Fruit fly (Drosophila melanogaster): ENCODE data around the gene for.

for gene

dm6 chr2L:3657349-3658142 is 793 bp upstream of the for start (continued):
- TF ChIP-seq ato (GFP tag; IDR thresholded peaks at IDR 0.05; ENCODE audit: partially characterized antibody): no peak
- TF ChIP-seq z (GFP tag; IDR thresholded peaks at IDR 0.05): no peak
- peak; percentile 48 for TF ChIP-seq CG1603 (tag; optimal IDR thresholded peaks at IDR 0.05)
- TF ChIP-seq CG32532 (GFP tag; IDR thresholded peaks at IDR 0.05): peak; percentile 83
- no peak for TF ChIP-seq fu2 (GFP tag; optimal IDR thresholded peaks at IDR 0.05)
- peak; percentile 62 for TF ChIP-seq CG1024 (GFP tag; IDR thresholded peaks at IDR 0.05)
- TF ChIP-seq ci (GFP tag; IDR thresholded peaks at IDR 0.05): peak; percentile 84; the same call in 2 of the 3 replicates
- TF ChIP-seq Asciz (GFP tag; optimal IDR thresholded peaks at IDR 0.05): peak; percentile 8
- no peak for TF ChIP-seq tll (GFP tag; optimal IDR thresholded peaks at IDR 0.05)
- no peak for TF ChIP-seq HLHmδ (GFP tag; optimal IDR thresholded peaks at IDR 0.05)
- no peak for TF ChIP-seq CG10431 (GFP tag; optimal IDR thresholded peaks at IDR 0.05)
- TF ChIP-seq CG6689 (GFP tag; IDR thresholded peaks at IDR 0.05): no peak
- TF ChIP-seq Poxn (GFP tag; IDR thresholded peaks at IDR 0.05): no peak
- peak; percentile 71 for TF ChIP-seq Fer1 (GFP tag; optimal IDR thresholded peaks at IDR 0.05)
- no peak for TF ChIP-seq salm (tag; optimal IDR thresholded peaks at IDR 0.05)
- TF ChIP-seq Aef1 (GFP tag; IDR thresholded peaks at IDR 0.05): peak; percentile 41; the same call in 1 of the 3 replicates
- TF ChIP-seq chinmo (GFP tag; IDR thresholded peaks at IDR 0.05; ENCODE audit: partially characterized antibody): peak; percentile 57; the same call in 1 of the 4 replicates
- no peak for TF ChIP-seq CG10462 (GFP tag; optimal IDR thresholded peaks at IDR 0.05)
- peak; percentile 80 for TF ChIP-seq Hsf (GFP tag; optimal IDR thresholded peaks at IDR 0.05)
- no peak for TF ChIP-seq CG8478 (optimal IDR thresholded peaks at IDR 0.05)
- peak; percentile 47 for TF ChIP-seq trem (tag; optimal IDR thresholded peaks at IDR 0.05)
- TF ChIP-seq Dip3 (GFP tag; optimal IDR thresholded peaks at IDR 0.05): peak; percentile 26
- peak; percentile 53 for TF ChIP-seq E2f2 (GFP tag; IDR thresholded peaks at IDR 0.05)
- TF ChIP-seq wdn (GFP tag; IDR thresholded peaks at IDR 0.05): no peak
- no peak for TF ChIP-seq CG33557 (GFP tag; optimal IDR thresholded peaks at IDR 0.05)
- TF ChIP-seq Deaf1 (tag; optimal IDR thresholded peaks at IDR 0.05): peak; percentile 5
- no peak for TF ChIP-seq CG14965 (GFP tag; optimal IDR thresholded peaks at IDR 0.05; ENCODE audit: borderline replicate concordance)
- TF ChIP-seq CG7963 (GFP tag; IDR thresholded peaks at IDR 0.05; ENCODE audit: partially characterized antibody): no peak
- TF ChIP-seq dmrt99B (tag; optimal IDR thresholded peaks at IDR 0.05): peak; percentile 40
- peak; percentile 50 for TF ChIP-seq Mes4 (GFP tag; optimal IDR thresholded peaks at IDR 0.05)
- TF ChIP-seq NC2α (GFP tag; optimal IDR thresholded peaks at IDR 0.05): peak; percentile 33
- TF ChIP-seq ara (GFP tag; IDR thresholded peaks at IDR 0.05): peak; percentile 64
- peak; percentile 58 for TF ChIP-seq CG17359 (tag; optimal IDR thresholded peaks at IDR 0.05)
- TF ChIP-seq CG10147 (GFP tag; optimal IDR thresholded peaks at IDR 0.05): peak; percentile 30
- peak; percentile 75 for TF ChIP-seq B-H2 (GFP tag; optimal IDR thresholded peaks at IDR 0.05)
- peak; percentile 48 for TF ChIP-seq CG18599 (GFP tag; optimal IDR thresholded peaks at IDR 0.05)
- peak; percentile 48 to 60 for TF ChIP-seq Trl (optimal IDR thresholded peaks at IDR 0.05)
- peak; percentile 74 for TF ChIP-seq Trl (GFP tag; optimal IDR thresholded peaks at IDR 0.05)
- no peak for TF ChIP-seq CG11723 (GFP tag; optimal IDR thresholded peaks at IDR 0.05)
- peak; percentile 100 for TF ChIP-seq nerfin-1 (tag; optimal IDR thresholded peaks at IDR 0.05)
- no peak for TF ChIP-seq cato (GFP tag; optimal IDR thresholded peaks at IDR 0.05; ENCODE audit: borderline replicate concordance)
